Fruit fly (Drosophila melanogaster) whole organism, embryonic: ENCODE data around the gene CG42553.
A peak's percentile ranks its signal among the peaks of the same experiment; 100 is the strongest.

Experiments
- Awh ChIP-seq: fragments of 200-800 bp; sonication (Bioruptor generic); IDR thresholded peaks from 2 replicates; pipeline ENCODE4, ENCODE4 v1.3.6; 2022; ENCODE audit warnings: missing biosample characterization, missing genetic modification characterization
- B-H1 ChIP-seq: fragments of 200-800 bp; sonication (Bioruptor generic); IDR thresholded peaks from 3 replicates; pipeline ENCODE4 v1.3.6; 2022; ENCODE audit warnings: missing biosample characterization, missing genetic modification characterization
- BEAF-32 ChIP-seq: fragments of 200-800 bp; sonication (Bioruptor generic); optimal IDR thresholded peaks from 3 replicates; lab custom pipeline; 2017; ENCODE audit warnings: missing biosample characterization, missing genetic modification characterization, mild to moderate bottlenecking, moderate library complexity, missing genetic modification reagents
- Bdp1 ChIP-seq: fragments of 200-800 bp; sonication (Bioruptor generic); optimal IDR thresholded peaks from 3 replicates; lab custom pipeline; 2016; ENCODE audit warnings: missing biosample characterization, missing genetic modification characterization
- C15 ChIP-seq: fragments of 200-800 bp; sonication (Bioruptor generic); IDR thresholded peaks from 3 replicates; pipeline ENCODE4 v1.3.6; 2022; ENCODE audit warnings: missing biosample characterization, missing genetic modification characterization
- CG10366 ChIP-seq: fragments of 200-800 bp; sonication (Bioruptor generic); IDR thresholded peaks from 2 replicates; pipeline ENCODE4 v1.3.6; 2022; ENCODE audit warnings: missing biosample characterization, missing genetic modification characterization
- CG10543 ChIP-seq: fragments of 200-800 bp; sonication (Bioruptor generic); optimal IDR thresholded peaks from 3 replicates; lab custom pipeline; 2017; ENCODE audit warnings: missing biosample characterization, mild to moderate bottlenecking, missing genetic modification characterization, moderate library complexity
- CG11696 ChIP-seq: fragments of 200-800 bp; sonication (Bioruptor generic); IDR thresholded peaks from 2 replicates; pipeline ENCODE4 v1.3.6; 2022; ENCODE audit warnings: missing biosample characterization, missing genetic modification characterization
- CG14860 ChIP-seq: fragments of 200-800 bp; sonication (Bioruptor generic); IDR thresholded peaks from 3 replicates; pipeline ENCODE4 v1.3.6; 2022; ENCODE audit warnings: missing biosample characterization, missing genetic modification characterization; ENCODE audit not compliant: partially characterized antibody
- CG15514 ChIP-seq: fragments of 200-800 bp; sonication (Bioruptor generic); optimal IDR thresholded peaks from 3 replicates; lab custom pipeline; 2017; ENCODE audit warnings: missing biosample characterization, missing genetic modification characterization, mild to moderate bottlenecking, moderate library complexity, missing genetic modification reagents
- CG15601 ChIP-seq: fragments of 200-800 bp; sonication (Bioruptor generic); optimal IDR thresholded peaks from 3 replicates; lab custom pipeline; 2019; ENCODE audit warnings: missing biosample characterization, mild to moderate bottlenecking, missing genetic modification characterization, moderate library complexity
- CG18619 ChIP-seq: fragments of 200-800 bp; sonication (Bioruptor generic); optimal IDR thresholded peaks from 3 replicates; lab custom pipeline; 2017; ENCODE audit warnings: missing biosample characterization, mild to moderate bottlenecking, missing genetic modification characterization
- CG2875 ChIP-seq: fragments of 200-800 bp; sonication (Bioruptor generic); optimal IDR thresholded peaks from 2 replicates; lab custom pipeline; 2017; ENCODE audit warnings: missing biosample characterization, mild to moderate bottlenecking, missing genetic modification characterization, missing genetic modification reagents
- CG33557 ChIP-seq: fragments of 200-800 bp; sonication (Bioruptor generic); optimal IDR thresholded peaks from 2 replicates; lab custom pipeline; 2019; ENCODE audit warnings: missing biosample characterization, mild to moderate bottlenecking, missing genetic modification characterization, moderate library complexity
- CG6254 ChIP-seq: fragments of 200-800 bp; sonication (Bioruptor generic); optimal IDR thresholded peaks from 3 replicates; lab custom pipeline; 2017; ENCODE audit warnings: mild to moderate bottlenecking, missing biosample characterization, missing genetic modification reagents, missing genetic modification characterization
- CG6683 ChIP-seq: fragments of 200-800 bp; sonication (Bioruptor generic); optimal IDR thresholded peaks from 2 replicates; lab custom pipeline; 2017; ENCODE audit warnings: missing biosample characterization, mild to moderate bottlenecking, missing genetic modification characterization, missing genetic modification reagents
- CG7357 ChIP-seq: fragments of 200-800 bp; sonication (Bioruptor generic); IDR thresholded peaks from 3 replicates; pipeline ENCODE4 v1.3.6; 2022; ENCODE audit warnings: missing biosample characterization, missing genetic modification characterization
- CG8944 ChIP-seq: fragments of 200-800 bp; sonication (Bioruptor generic); optimal IDR thresholded peaks from 3 replicates; lab custom pipeline; 2016; ENCODE audit warnings: missing biosample characterization, missing genetic modification characterization
- CG9817 ChIP-seq: fragments of 200-800 bp; sonication (Bioruptor generic); optimal IDR thresholded peaks from 2 replicates; lab custom pipeline; 2018; ENCODE audit warnings: missing biosample characterization, mild to moderate bottlenecking, missing genetic modification characterization, moderate library complexity
- CkIIα-i1 ChIP-seq: fragments of 200-800 bp; sonication (Bioruptor generic); IDR thresholded peaks from 2 replicates; pipeline ENCODE4 v1.3.6; 2022; ENCODE audit warnings: missing biosample characterization, missing genetic modification characterization
- Doc3 ChIP-seq: fragments of 200-800 bp; sonication (Bioruptor generic); IDR thresholded peaks from 3 replicates; pipeline ENCODE4 v1.3.6; 2022; ENCODE audit warnings: missing biosample characterization, missing genetic modification characterization; ENCODE audit not compliant: partially characterized antibody
- Elba2 ChIP-seq: fragments of 200-800 bp; sonication (Bioruptor generic); optimal IDR thresholded peaks from 3 replicates; lab custom pipeline; 2016; ENCODE audit warnings: missing biosample characterization, missing genetic modification characterization
- HmgZ ChIP-seq: fragments of 200-800 bp; sonication (Bioruptor generic); optimal IDR thresholded peaks from 2 replicates; lab custom pipeline; 2018; ENCODE audit warnings: missing biosample characterization, mild to moderate bottlenecking, missing genetic modification characterization
- Opbp ChIP-seq: fragments of 200-800 bp; sonication (Bioruptor generic); IDR thresholded peaks from 3 replicates; pipeline ENCODE4 v1.3.6; 2022; ENCODE audit warnings: missing biosample characterization, missing genetic modification characterization; ENCODE audit not compliant: partially characterized antibody
- Scr ChIP-seq: fragments of 200-800 bp; sonication (Bioruptor generic); IDR thresholded peaks from 2 replicates; pipeline ENCODE4 v1.3.6; 2022; ENCODE audit warnings: missing biosample characterization, missing genetic modification characterization; ENCODE audit not compliant: partially characterized antibody
- ash1 ChIP-seq: fragments of 200-800 bp; sonication (Bioruptor generic); optimal IDR thresholded peaks from 2 replicates; lab custom pipeline; 2018; ENCODE audit warnings: missing biosample characterization, mild to moderate bottlenecking, missing genetic modification characterization
- bcd ChIP-seq: fragments of 200-800 bp; sonication (Bioruptor generic); optimal IDR thresholded peaks from 2 replicates; lab custom pipeline; 2017; ENCODE audit warnings: missing biosample characterization, mild to moderate bottlenecking, missing genetic modification characterization
- cas ChIP-seq: fragments of 200-800 bp; sonication (Bioruptor generic); IDR thresholded peaks from 2 replicates; pipeline ENCODE4 v1.3.6; 2022; ENCODE audit warnings: missing biosample characterization, missing genetic modification characterization
- cato ChIP-seq: fragments of 200-800 bp; sonication (Bioruptor generic); optimal IDR thresholded peaks from 2 replicates; lab custom pipeline; 2016; ENCODE audit warnings: missing biosample characterization, missing genetic modification characterization, borderline replicate concordance
- corto ChIP-seq: fragments of 200-800 bp; sonication (Bioruptor generic); optimal IDR thresholded peaks from 2 replicates; lab custom pipeline; 2016; ENCODE audit warnings: missing biosample characterization, mild to moderate bottlenecking, missing genetic modification characterization, moderate library complexity
- dimm ChIP-seq: fragments of 200-800 bp; sonication (Bioruptor generic); IDR thresholded peaks from 2 replicates; pipeline ENCODE4 v1.3.6; 2022; ENCODE audit warnings: missing biosample characterization, missing genetic modification characterization
- dpn ChIP-seq, 2 experiments: fragments of 200-800 bp; sonication (Bioruptor generic); optimal IDR thresholded peaks; 3 replicates each; lab custom pipeline; 2016; ENCODE audit warnings: missing biosample characterization in 2 of 2, missing genetic modification characterization in 2 of 2
- emc ChIP-seq: fragments of 200-800 bp; sonication (Bioruptor generic); optimal IDR thresholded peaks from 2 replicates; lab custom pipeline; 2016; ENCODE audit warnings: missing biosample characterization, missing genetic modification characterization
- exex ChIP-seq: fragments of 200-800 bp; sonication (Bioruptor generic); optimal IDR thresholded peaks from 4 replicates; lab custom pipeline; 2018; ENCODE audit warnings: missing biosample characterization, mild to moderate bottlenecking, missing genetic modification characterization, moderate library complexity
- eyg ChIP-seq: fragments of 200-800 bp; sonication (Bioruptor generic); optimal IDR thresholded peaks from 3 replicates; lab custom pipeline; 2016; ENCODE audit warnings: missing biosample characterization, missing genetic modification characterization
- grau ChIP-seq: fragments of 200-800 bp; optimal IDR thresholded peaks from 3 replicates; lab custom pipeline; 2019; ENCODE audit warnings: missing biosample characterization, mild to moderate bottlenecking, missing genetic modification characterization, moderate library complexity
- hbn ChIP-seq: fragments of 200-800 bp; sonication (Bioruptor generic); IDR thresholded peaks from 2 replicates; pipeline ENCODE4 v1.3.6; 2022; ENCODE audit warnings: missing biosample characterization, missing genetic modification characterization; ENCODE audit not compliant: partially characterized antibody
- klu ChIP-seq: fragments of 200-800 bp; sonication (Bioruptor generic); IDR thresholded peaks from 2 replicates; pipeline ENCODE4 v1.3.6; 2022; ENCODE audit warnings: missing biosample characterization, missing genetic modification characterization
- lab ChIP-seq: fragments of 200-800 bp; sonication (Bioruptor generic); optimal IDR thresholded peaks from 3 replicates; lab custom pipeline; 2017; ENCODE audit warnings: missing biosample characterization, missing genetic modification characterization, mild to moderate bottlenecking, moderate library complexity, missing genetic modification reagents
- mirr ChIP-seq: fragments of 200-800 bp; sonication (Bioruptor generic); optimal IDR thresholded peaks from 3 replicates; lab custom pipeline; 2018; ENCODE audit warnings: missing biosample characterization, mild to moderate bottlenecking, missing genetic modification characterization
- oc ChIP-seq: fragments of 200-800 bp; sonication (Bioruptor generic); optimal IDR thresholded peaks from 2 replicates; lab custom pipeline; 2018; ENCODE audit warnings: missing biosample characterization, mild to moderate bottlenecking, missing genetic modification characterization, moderate library complexity
- pfk ChIP-seq: fragments of 200-800 bp; sonication (Bioruptor generic); optimal IDR thresholded peaks from 2 replicates; lab custom pipeline; 2018; ENCODE audit warnings: missing biosample characterization, mild to moderate bottlenecking, missing genetic modification characterization, moderate library complexity
- schlank ChIP-seq: fragments of 200-800 bp; sonication (Bioruptor generic); optimal IDR thresholded peaks from 2 replicates; lab custom pipeline; 2018; ENCODE audit warnings: missing biosample characterization, mild to moderate bottlenecking, missing genetic modification characterization
- sens ChIP-seq: fragments of 200-800 bp; sonication (Bioruptor generic); peaks from one replicate; lab custom pipeline; 2016; ENCODE audit warnings: missing biosample characterization, missing genetic modification characterization
- sima ChIP-seq: fragments of 200-800 bp; sonication (Bioruptor generic); optimal IDR thresholded peaks from 2 replicates; lab custom pipeline; 2016; ENCODE audit warnings: missing biosample characterization, missing genetic modification characterization
- tx ChIP-seq: fragments of 200-800 bp; sonication (Bioruptor generic); optimal IDR thresholded peaks from 2 replicates; lab custom pipeline; 2016; ENCODE audit warnings: missing biosample characterization, missing genetic modification characterization
- usp ChIP-seq: fragments of >200 bp; optimal IDR thresholded peaks from 2 replicates; lab custom pipeline; 2017; ENCODE audit warnings: missing biosample characterization, missing genetic modification characterization
- wor ChIP-seq: fragments of 200-800 bp; sonication (Bioruptor generic); IDR thresholded peaks from 2 replicates; pipeline ENCODE4 v1.3.6; 2022; ENCODE audit warnings: missing biosample characterization, missing genetic modification characterization

Gene CG42553

dm6 chr3L:857063-858015, 23.4 kb downstream of the CG42553 start, which contains the start of gene dpr20 (continued):
- peak; percentile 77 for TF ChIP-seq CG7357 (GFP tag; lab: Robert Waterston, UW)
- TF ChIP-seq bcd: peak; percentile 64
- no peak for TF ChIP-seq Doc3 (GFP tag; lab: Robert Waterston, UW)
- TF ChIP-seq CG6254 (GFP tag; lab: Kevin White, UChicago): no peak
- TF ChIP-seq B-H1 (GFP tag; lab: Robert Waterston, UW): peak; percentile 83
- no peak for TF ChIP-seq pfk
- TF ChIP-seq C15 (GFP tag; lab: Robert Waterston, UW): peak; percentile 77; the same call in 2 of the 3 replicates
- peak; percentile 14 for TF ChIP-seq CG2875
- TF ChIP-seq CG15514: peak; percentile 78
- peak; percentile 50 for TF ChIP-seq wor (GFP tag; lab: Robert Waterston, UW)
- TF ChIP-seq Scr: no peak
- peak; percentile 79 to 82 for TF ChIP-seq dpn (GFP tag; optimal IDR thresholded peaks at IDR 0.05; lab: Kevin White, UChicago)
- TF ChIP-seq CkIIα-i1 (GFP tag; lab: Robert Waterston, UW): no peak
- TF ChIP-seq CG9817: peak; percentile 80
- no peak for TF ChIP-seq usp (GFP tag; lab: Kevin White, UChicago)
- peak; percentile 66 for TF ChIP-seq emc (GFP tag; lab: Kevin White, UChicago)
- peak; percentile 54 for TF ChIP-seq tx
- no peak for TF ChIP-seq Opbp (GFP tag; lab: Robert Waterston, UW)
- TF ChIP-seq oc: peak; percentile 48
- TF ChIP-seq hbn (GFP tag; lab: Robert Waterston, UW): no peak
- peak; percentile 94 for TF ChIP-seq lab (GFP tag; lab: Kevin White, UChicago)
- peak; percentile 89 for TF ChIP-seq CG10366 (GFP tag; lab: Robert Waterston, UW)
- peak; percentile 42 for TF ChIP-seq CG15601 (tag; lab: Kevin White, UChicago)
- peak; percentile 93 for TF ChIP-seq sens (GFP tag; lab: Kevin White, UChicago)
- TF ChIP-seq schlank (tag; lab: Kevin White, UChicago): peak; percentile 76
- peak; percentile 46 for TF ChIP-seq exex (tag; lab: Kevin White, UChicago)
- peak; percentile 3 for TF ChIP-seq CG33557 (GFP tag; lab: Kevin White, UChicago)
- TF ChIP-seq cas: peak; percentile 82; the same call in 1 of the 2 replicates
- TF ChIP-seq Elba2 (GFP tag; lab: Kevin White, UChicago): no peak
- no peak for TF ChIP-seq sima (GFP tag; lab: Kevin White, UChicago)
- TF ChIP-seq CG6683: peak; percentile 49
- TF ChIP-seq CG8944 (GFP tag; lab: Kevin White, UChicago): peak; percentile 56
- TF ChIP-seq mirr: peak; percentile 60
- peak; percentile 94 for TF ChIP-seq grau (tag; lab: Kevin White, UChicago)
- peak; percentile 49 for TF ChIP-seq ash1 (GFP tag; lab: Kevin White, UChicago)
- TF ChIP-seq eyg (GFP tag; lab: Kevin White, UChicago): peak; percentile 62
- TF ChIP-seq CG11696 (GFP tag; lab: Robert Waterston, UW): peak; percentile 74
- peak; percentile 66 for TF ChIP-seq dimm (GFP tag; lab: Robert Waterston, UW)
- TF ChIP-seq Awh (GFP tag; lab: Robert Waterston, UW): peak; percentile 88
- peak; percentile 65 for TF ChIP-seq HmgZ (tag; lab: Kevin White, UChicago)
- peak; percentile 66 for TF ChIP-seq klu
- TF ChIP-seq cato: no peak
- no peak for TF ChIP-seq corto (GFP tag; lab: Kevin White, UChicago)
- TF ChIP-seq Bdp1 (GFP tag; lab: Kevin White, UChicago): peak; percentile 45
- no peak for TF ChIP-seq CG14860 (GFP tag; lab: Robert Waterston, UW)
- TF ChIP-seq BEAF-32: no peak
- TF ChIP-seq CG10543 (GFP tag; lab: Kevin White, UChicago): peak; percentile 63
- peak; percentile 66 for TF ChIP-seq CG18619 (GFP tag; lab: Kevin White, UChicago)
